Worm (Caenorhabditis elegans): ENCODE results near the gene cyp-29A2.

cyp-29A2 gene

ce11 chrV:11217394-11217793 is at the start of gene cyp-29A2:
cyp-29A2 (plus strand) TSS chrV:11217583.
- TF ChIP-seq T20F7.1 (GFP tag; optimal IDR thresholded peaks at IDR 0.05) = no peak
- no peak for TF ChIP-seq daf-12 (tag; optimal IDR thresholded peaks at IDR 0.05)
- no peak for TF ChIP-seq lsy-2 (tag; optimal IDR thresholded peaks at IDR 0.05)
- TF ChIP-seq zfp-3 (GFP tag; conservative IDR thresholded peaks at IDR 0.05) = no peak
- TF ChIP-seq daf-8 (GFP tag; IDR thresholded peaks at IDR 0.05) = no peak
- TF ChIP-seq nhr-111 (GFP tag; optimal IDR thresholded peaks at IDR 0.05) = no peak
- no peak for TF ChIP-seq hmg-1.1 (GFP tag; IDR thresholded peaks at IDR 0.05)
- no peak for TF ChIP-seq unc-130 (GFP tag; optimal IDR thresholded peaks at IDR 0.05)
- peak; percentile 7 for TF ChIP-seq nhr-6 (tag; optimal IDR thresholded peaks at IDR 0.05)
- TF ChIP-seq mep-1 (tag; optimal IDR thresholded peaks at IDR 0.05) = no peak
- 0 out of 2 replicates have a peak, but pooled peaks have one; percentile 43 for TF ChIP-seq php-3 (GFP tag; IDR thresholded peaks at IDR 0.05)
- peak in 1 of 2 experiments; percentile 49 for TF ChIP-seq mdl-1 (tag; optimal IDR thresholded peaks at IDR 0.05)
- peak; percentile 41 for TF ChIP-seq dmd-6 (GFP tag; IDR thresholded peaks at IDR 0.05)
- no peak for TF ChIP-seq mxl-3 (GFP tag; optimal IDR thresholded peaks at IDR 0.05)
- TF ChIP-seq zip-11 (GFP tag; IDR thresholded peaks at IDR 0.05) = no peak
- no peak for TF ChIP-seq mdt-29 (GFP tag; IDR thresholded peaks at IDR 0.05)
- TF ChIP-seq vab-7 (GFP tag; IDR thresholded peaks at IDR 0.05) = no peak
- TF ChIP-seq lin-38 (GFP tag; IDR thresholded peaks at IDR 0.05) = no peak
- no peak for TF ChIP-seq sdz-12 (GFP tag; optimal IDR thresholded peaks at IDR 0.05)
- TF ChIP-seq ZK546.5 (tag; optimal IDR thresholded peaks at IDR 0.05) = no peak
- TF ChIP-seq ctbp-1 (GFP tag; IDR thresholded peaks at IDR 0.05) = no peak
- no peak for TF ChIP-seq dpl-1 (GFP tag; optimal IDR thresholded peaks at IDR 0.05)
- no peak for TF ChIP-seq T26A8.4 (GFP tag; IDR thresholded peaks at IDR 0.05)
- no peak for TF ChIP-seq daf-16 (GFP tag; optimal IDR thresholded peaks at IDR 0.05)
- TF ChIP-seq daf-16 (tag; optimal IDR thresholded peaks at IDR 0.05) = peak; percentile 69
- no peak for TF ChIP-seq ceh-32 (tag; optimal IDR thresholded peaks at IDR 0.05; ENCODE audit: poor library complexity)
- no peak for TF ChIP-seq nhr-237 (tag; optimal IDR thresholded peaks at IDR 0.05)
- TF ChIP-seq hlh-11 (tag; optimal IDR thresholded peaks at IDR 0.05) = peak; percentile 57
- TF ChIP-seq ceh-20 (GFP tag; IDR thresholded peaks at IDR 0.05) = no peak
- TF ChIP-seq ama-1 (optimal IDR thresholded peaks at IDR 0.05) = no peak
- TF ChIP-seq skn-1 (tag; optimal IDR thresholded peaks at IDR 0.05) = no peak
- TF ChIP-seq nhr-10 (tag; optimal IDR thresholded peaks at IDR 0.05) = no peak
- TF ChIP-seq F26F4.8 (GFP tag; conservative IDR thresholded peaks at IDR 0.05) = no peak
- TF ChIP-seq dve-1 (tag; optimal IDR thresholded peaks at IDR 0.05; ENCODE audit: insufficient read depth) = peak; percentile 15
- no peak for TF ChIP-seq tra-1 (GFP tag; IDR thresholded peaks at IDR 0.05)
- no peak for TF ChIP-seq lim-7 (GFP tag; IDR thresholded peaks at IDR 0.05)
- peak; percentile 32 for TF ChIP-seq aha-1 (tag)
- no peak for TF ChIP-seq madf-5 (GFP tag; IDR thresholded peaks at IDR 0.05)
- TF ChIP-seq Y48G9A.11 (GFP tag; IDR thresholded peaks at IDR 0.05) = no peak
- TF ChIP-seq ZK337.2 (GFP tag; IDR thresholded peaks at IDR 0.05) = no peak
- no peak for TF ChIP-seq zag-1 (tag; optimal IDR thresholded peaks at IDR 0.05)
- peak in 1 of 2 experiments; percentile 58 for TF ChIP-seq unc-62 (GFP tag; optimal IDR thresholded peaks at IDR 0.05 in 1 of 2)
- TF ChIP-seq unc-62 (tag; optimal IDR thresholded peaks at IDR 0.05) = no peak
- TF ChIP-seq gei-8 (GFP tag; optimal IDR thresholded peaks at IDR 0.05) = no peak
- TF ChIP-seq zip-2 (tag; optimal IDR thresholded peaks at IDR 0.05) = no peak
- peak; percentile 52 for TF ChIP-seq hlh-30 (tag; optimal IDR thresholded peaks at IDR 0.05; ENCODE audit: insufficient read depth)
- TF ChIP-seq ceh-82 (tag; optimal IDR thresholded peaks at IDR 0.05) = no peak
- peak; percentile 99 for TF ChIP-seq nhr-28 (tag; optimal IDR thresholded peaks at IDR 0.05)
- no peak for TF ChIP-seq dmd-8 (GFP tag; IDR thresholded peaks at IDR 0.05)
- TF ChIP-seq madf-9 (GFP tag; conservative IDR thresholded peaks at IDR 0.05) = no peak
- TF ChIP-seq jun-1 (tag; optimal IDR thresholded peaks at IDR 0.05) = no peak
- TF ChIP-seq arid-1 (GFP tag; conservative IDR thresholded peaks at IDR 0.05) = no peak
- no peak for TF ChIP-seq lin-1 (GFP tag; IDR thresholded peaks at IDR 0.05)
